Fruit fly (Drosophila melanogaster) whole organism, embryonic: Measurements from ENCODE around the gene CG33158.

Experiments
- Bteb2 ChIP-seq: fragments of 200-800 bp; sonication (Bioruptor generic); optimal IDR thresholded peaks from 2 replicates; lab custom pipeline; 2016; ENCODE audit warnings: missing biosample characterization, missing genetic modification characterization
- CG10959 ChIP-seq: fragments of 200-800 bp; sonication (Bioruptor generic); IDR thresholded peaks from 2 replicates; pipeline ENCODE4 v1.3.6; 2022; ENCODE audit warnings: missing biosample characterization, missing genetic modification characterization
- CG12744 ChIP-seq: fragments of 200-800 bp; sonication (Bioruptor generic); optimal IDR thresholded peaks from 2 replicates; lab custom pipeline; 2016; ENCODE audit warnings: missing biosample characterization, missing genetic modification characterization
- CG12942 ChIP-seq: fragments of 200-800 bp; sonication (Bioruptor generic); optimal IDR thresholded peaks from 3 replicates; lab custom pipeline; 2016; ENCODE audit warnings: missing biosample characterization, missing genetic modification characterization
- CG14441 ChIP-seq: fragments of 200-800 bp; sonication (Bioruptor generic); IDR thresholded peaks from 2 replicates; pipeline ENCODE4 v1.3.6; 2022; ENCODE audit warnings: missing biosample characterization, missing genetic modification characterization
- CG1529 ChIP-seq: fragments of 200-800 bp; sonication (Bioruptor generic); optimal IDR thresholded peaks from 3 replicates; lab custom pipeline; 2018; ENCODE audit warnings: missing biosample characterization, missing genetic modification characterization
- CG18764 ChIP-seq: fragments of 200-800 bp; sonication (Bioruptor generic); optimal IDR thresholded peaks from 3 replicates; lab custom pipeline; 2016; ENCODE audit warnings: missing biosample characterization, missing genetic modification characterization
- CG34224 ChIP-seq: fragments of 200-800 bp; sonication (Bioruptor generic); IDR thresholded peaks from 3 replicates; pipeline ENCODE4 v1.3.6; 2022; ENCODE audit warnings: missing biosample characterization, missing genetic modification characterization; ENCODE audit not compliant: partially characterized antibody
- CG4707 ChIP-seq: fragments of 200-800 bp; sonication (Bioruptor generic); optimal IDR thresholded peaks from 2 replicates; lab custom pipeline; 2018; ENCODE audit warnings: missing biosample characterization, mild to moderate bottlenecking, missing genetic modification characterization, moderate library complexity
- CG7786 ChIP-seq: fragments of 200-800 bp; sonication (Bioruptor generic); optimal IDR thresholded peaks from 2 replicates; lab custom pipeline; 2016; ENCODE audit warnings: missing biosample characterization, missing genetic modification characterization
- CG8388 ChIP-seq: fragments of 200-800 bp; sonication (Bioruptor generic); optimal IDR thresholded peaks from 2 replicates; lab custom pipeline; 2019; ENCODE audit warnings: missing biosample characterization, mild to moderate bottlenecking, missing genetic modification characterization, moderate library complexity
- CG8478 ChIP-seq: fragments of >200 bp; optimal IDR thresholded peaks from 2 replicates; lab custom pipeline; 2018
- CG9817 ChIP-seq: fragments of 200-800 bp; sonication (Bioruptor generic); optimal IDR thresholded peaks from 2 replicates; lab custom pipeline; 2018; ENCODE audit warnings: missing biosample characterization, mild to moderate bottlenecking, missing genetic modification characterization, moderate library complexity
- CrebB ChIP-seq: fragments of 200-800 bp; sonication (Bioruptor generic); optimal IDR thresholded peaks from 3 replicates; lab custom pipeline; 2018; ENCODE audit warnings: missing biosample characterization, mild to moderate bottlenecking, missing genetic modification characterization
- D19A ChIP-seq: fragments of 200-800 bp; optimal IDR thresholded peaks from 3 replicates; lab custom pipeline; 2019; ENCODE audit warnings: missing biosample characterization, mild to moderate bottlenecking, missing genetic modification characterization, moderate library complexity
- Dll ChIP-seq: fragments of 200-800 bp; sonication (Bioruptor generic); IDR thresholded peaks from 4 replicates; pipeline ENCODE4 v1.3.6; 2022; ENCODE audit warnings: missing biosample characterization, missing genetic modification characterization; ENCODE audit not compliant: partially characterized antibody
- H2.0 ChIP-seq: fragments of 200-800 bp; sonication (Bioruptor generic); IDR thresholded peaks from 2 replicates; pipeline ENCODE4 v1.3.6; 2022; ENCODE audit warnings: missing biosample characterization, missing genetic modification characterization
- HLH54F ChIP-seq: fragments of 200-800 bp; sonication (Bioruptor generic); optimal IDR thresholded peaks from 3 replicates; lab custom pipeline; 2016; ENCODE audit warnings: missing biosample characterization, missing genetic modification characterization
- NC2β ChIP-seq: fragments of 200-800 bp; sonication (Bioruptor generic); optimal IDR thresholded peaks from 2 replicates; lab custom pipeline; 2016; ENCODE audit warnings: missing biosample characterization, missing genetic modification characterization
- NFAT ChIP-seq: fragments of 200-800 bp; sonication (Bioruptor generic); IDR thresholded peaks from 2 replicates; pipeline ENCODE4 v1.3.6; 2022; ENCODE audit warnings: missing biosample characterization, missing genetic modification characterization
- Pdp1 ChIP-seq, 2 experiments: fragments of 200-800 bp; sonication (Bioruptor generic); optimal IDR thresholded peaks; 3 replicates each; lab custom pipeline; 2016; ENCODE audit warnings: missing biosample characterization in 2 of 2, missing genetic modification characterization in 2 of 2, mild to moderate bottlenecking in 1 of 2, moderate library complexity in 1 of 2
- Ravus ChIP-seq: fragments of 200-800 bp; sonication (Bioruptor generic); IDR thresholded peaks from 2 replicates; pipeline ENCODE4 v1.3.6; 2022; ENCODE audit warnings: missing biosample characterization, missing genetic modification characterization
- Sox100B ChIP-seq: fragments of 200-800 bp; sonication (Bioruptor generic); optimal IDR thresholded peaks from 3 replicates; lab custom pipeline; 2018; ENCODE audit warnings: missing biosample characterization, mild to moderate bottlenecking, missing genetic modification characterization
- Sry-β ChIP-seq: fragments of 200-800 bp; sonication (Bioruptor generic); optimal IDR thresholded peaks from 2 replicates; lab custom pipeline; 2018; ENCODE audit warnings: missing biosample characterization, mild to moderate bottlenecking, missing genetic modification characterization, moderate library complexity
- Trl ChIP-seq, 3 experiments: fragments of >200 bp in 2 of 3; fragments of 200-800 bp in 1 of 3; sonication (Bioruptor generic) in 1 of 3; optimal IDR thresholded peaks; 2 replicates in 1 of 3; 3 replicates in 2 of 3; lab custom pipeline; 2016 to 2017; ENCODE audit warnings: missing biosample characterization in 1 of 3, missing genetic modification characterization in 1 of 3
- Usf ChIP-seq: fragments of 200-800 bp; sonication (Bioruptor generic); optimal IDR thresholded peaks from 2 replicates; lab custom pipeline; 2017; ENCODE audit warnings: missing genotype, missing biosample characterization, missing genetic modification characterization
- YL-1 ChIP-seq: fragments of 200-800 bp; sonication (Bioruptor generic); optimal IDR thresholded peaks from 3 replicates; lab custom pipeline; 2017; ENCODE audit warnings: missing biosample characterization, mild to moderate bottlenecking, missing genetic modification characterization
- ap ChIP-seq: fragments of 200-800 bp; sonication (Bioruptor generic); IDR thresholded peaks from 2 replicates; pipeline ENCODE4 v1.3.6; 2022; ENCODE audit warnings: missing biosample characterization, missing genetic modification characterization
- cg ChIP-seq: fragments of 200-800 bp; sonication (Bioruptor generic); optimal IDR thresholded peaks from 3 replicates; lab custom pipeline; 2019; ENCODE audit warnings: missing biosample characterization, mild to moderate bottlenecking, missing genetic modification characterization, moderate library complexity
- chif ChIP-seq, 2 experiments: fragments of 200-800 bp; sonication (Bioruptor generic); optimal IDR thresholded peaks; 3 replicates each; lab custom pipeline; 2016; ENCODE audit warnings: missing biosample characterization in 2 of 2, missing genetic modification characterization in 2 of 2
- croc ChIP-seq: fragments of 200-800 bp; sonication (Bioruptor generic); conservative IDR thresholded peaks from 3 replicates; pipeline ENCODE4 v1.3.6; 2022; ENCODE audit warnings: missing biosample characterization, missing genetic modification characterization
- en ChIP-seq: fragments of 200-800 bp; sonication (Bioruptor generic); optimal IDR thresholded peaks from 2 replicates; lab custom pipeline; 2016; ENCODE audit warnings: missing biosample characterization, missing genetic modification characterization
- eve ChIP-seq, 2 experiments: fragments of >200 bp; optimal IDR thresholded peaks; 2 replicates each; lab custom pipeline; 2017; ENCODE audit warnings: missing biosample characterization in 2 of 2, missing genetic modification characterization in 2 of 2
- fd102C ChIP-seq: fragments of 200-800 bp; sonication (Bioruptor generic); optimal IDR thresholded peaks from 2 replicates; lab custom pipeline; 2018; ENCODE audit warnings: missing biosample characterization, mild to moderate bottlenecking, missing genetic modification characterization, moderate library complexity
- fd96Cb ChIP-seq: fragments of 200-800 bp; sonication (Bioruptor generic); optimal IDR thresholded peaks from 2 replicates; lab custom pipeline; 2018; ENCODE audit warnings: missing biosample characterization, mild to moderate bottlenecking, missing genetic modification characterization, moderate library complexity
- grn ChIP-seq: fragments of 200-800 bp; sonication (Bioruptor generic); optimal IDR thresholded peaks from 3 replicates; lab custom pipeline; 2017; ENCODE audit warnings: missing biosample characterization, missing genetic modification characterization
- hkb ChIP-seq, 2 experiments: fragments of 200-800 bp in 1 of 2; fragments of >200 bp in 1 of 2; sonication (Bioruptor generic) in 1 of 2; IDR thresholded peaks in 1 of 2; optimal IDR thresholded peaks in 1 of 2; 2 replicates each; pipeline versions ENCODE4 v1.3.6 to Lab custom; 2017 to 2022; ENCODE audit warnings: missing biosample characterization in 1 of 2, missing genetic modification characterization in 1 of 2
- kah ChIP-seq: fragments of 200-800 bp; sonication (Bioruptor generic); optimal IDR thresholded peaks from 2 replicates; lab custom pipeline; 2018; ENCODE audit warnings: missing biosample characterization, mild to moderate bottlenecking, missing genetic modification characterization
- lov ChIP-seq, 2 experiments: fragments of 200-800 bp in 1 of 2; fragments of >200 bp in 1 of 2; sonication (Bioruptor generic) in 1 of 2; IDR thresholded peaks in 1 of 2; optimal IDR thresholded peaks in 1 of 2; 2 replicates in 1 of 2; 3 replicates in 1 of 2; pipeline versions ENCODE4 v1.3.6 to Lab custom; 2017 to 2022; ENCODE audit warnings: missing biosample characterization in 1 of 2, missing genetic modification characterization in 1 of 2
- mirr ChIP-seq: fragments of 200-800 bp; sonication (Bioruptor generic); optimal IDR thresholded peaks from 3 replicates; lab custom pipeline; 2018; ENCODE audit warnings: missing biosample characterization, mild to moderate bottlenecking, missing genetic modification characterization
- nerfin-1 ChIP-seq: fragments of 200-800 bp; sonication (Bioruptor generic); optimal IDR thresholded peaks from 3 replicates; lab custom pipeline; 2019; ENCODE audit warnings: missing biosample characterization, mild to moderate bottlenecking, missing genetic modification characterization, moderate library complexity
- nom ChIP-seq: fragments of 200-800 bp; sonication (Bioruptor generic); optimal IDR thresholded peaks from 2 replicates; lab custom pipeline; 2017; ENCODE audit warnings: missing biosample characterization, missing genetic modification characterization, mild to moderate bottlenecking, moderate library complexity, missing genetic modification reagents
- ro ChIP-seq: fragments of 200-800 bp; sonication (Bioruptor generic); IDR thresholded peaks from 2 replicates; pipeline ENCODE4 v1.3.6; 2022; ENCODE audit warnings: missing biosample characterization, missing genetic modification characterization
- run ChIP-seq: fragments of 200-800 bp; sonication (Bioruptor generic); optimal IDR thresholded peaks from 3 replicates; lab custom pipeline; 2018; ENCODE audit warnings: missing biosample characterization, mild to moderate bottlenecking, missing genetic modification characterization
- salm ChIP-seq: fragments of 200-800 bp; sonication (Bioruptor generic); optimal IDR thresholded peaks from 2 replicates; lab custom pipeline; 2018; ENCODE audit warnings: missing biosample characterization, mild to moderate bottlenecking, missing genetic modification characterization
- sens ChIP-seq: fragments of 200-800 bp; sonication (Bioruptor generic); peaks from one replicate; lab custom pipeline; 2016; ENCODE audit warnings: missing biosample characterization, missing genetic modification characterization
- ssp ChIP-seq: fragments of 200-800 bp; sonication (Bioruptor generic); IDR thresholded peaks from 2 replicates; pipeline ENCODE4 v1.3.6; 2022; ENCODE audit warnings: missing biosample characterization, missing genetic modification characterization
- unpg ChIP-seq: fragments of 200-800 bp; sonication (Bioruptor generic); optimal IDR thresholded peaks from 3 replicates; lab custom pipeline; 2018; ENCODE audit warnings: missing biosample characterization, mild to moderate bottlenecking, missing genetic modification characterization, moderate library complexity
- zfh1 ChIP-seq: fragments of 200-800 bp; sonication (Bioruptor generic); IDR thresholded peaks from 3 replicates; pipeline ENCODE4 v1.3.6; 2022; ENCODE audit warnings: missing biosample characterization, missing genetic modification characterization

The CG33158 gene

DNA sequence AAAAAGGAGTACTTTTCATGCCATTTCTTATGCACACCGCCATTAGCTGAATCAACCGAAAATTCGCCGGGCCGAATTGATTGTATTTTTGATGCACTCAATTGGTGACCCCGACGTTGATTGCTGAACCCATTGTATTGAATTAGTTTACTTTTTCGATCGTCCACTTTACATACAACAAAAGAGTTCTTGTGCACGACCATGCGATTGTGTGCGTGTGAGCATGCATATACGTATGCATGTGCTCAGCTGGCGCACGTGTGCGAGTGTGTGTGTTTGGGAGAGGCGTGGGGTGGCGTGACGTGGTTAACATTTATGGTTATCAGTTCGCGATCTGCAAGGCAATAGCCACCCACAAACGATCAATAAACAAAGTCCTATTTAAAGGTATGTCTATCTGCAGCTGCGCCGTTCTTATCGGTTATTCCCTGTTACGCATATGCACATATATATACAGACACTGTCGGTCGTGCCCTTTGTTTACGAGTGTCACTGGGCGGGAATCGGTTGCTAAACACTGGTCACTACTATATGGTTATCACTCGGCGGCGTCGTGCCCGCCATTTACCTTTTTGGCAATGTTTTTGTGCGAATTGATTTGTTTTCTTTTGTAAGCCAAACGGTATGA is 34.0 kb upstream of the CG33158 start (continued):
- TF ChIP-seq CG34224 (GFP tag; lab: Robert Waterston, UW) (no peak), CG1529 (GFP tag; lab: Kevin White, UChicago) (no peak), nom (GFP tag; lab: Kevin White, UChicago) (peak; percentile 74), CrebB (tag; lab: Kevin White, UChicago) (peak; percentile 16), CG10959 (GFP tag; lab: Robert Waterston, UW) (no peak), sens (GFP tag; lab: Kevin White, UChicago) (peak; percentile 43), fd102C (GFP tag; lab: Kevin White, UChicago) (no peak), HLH54F (GFP tag; lab: Kevin White, UChicago) (no peak), YL-1 (peak; percentile 63), ssp (GFP tag; lab: Robert Waterston, UW) (no peak), Ravus (GFP tag; lab: Robert Waterston, UW) (no peak), CG8388 (GFP tag; lab: Kevin White, UChicago) (no peak), lov (optimal IDR thresholded peaks at IDR 0.05; lab: Kevin White, UChicago) (no peak), lov (GFP tag; IDR thresholded peaks at IDR 0.05; lab: Robert Waterston, UW) (0 out of 3 replicates have a peak, but pooled peaks have one; percentile 52), Trl (optimal IDR thresholded peaks at IDR 0.05; lab: Kevin White, UChicago) (peak in 1 of 2 experiments; percentile 2), Trl (GFP tag; optimal IDR thresholded peaks at IDR 0.05; lab: Kevin White, UChicago) (no peak), ro (no peak), CG4707 (no peak), H2.0 (GFP tag; lab: Robert Waterston, UW) (no peak), CG9817 (tag; lab: Kevin White, UChicago) (no peak), NC2β (GFP tag; lab: Kevin White, UChicago) (no peak), CG18764 (GFP tag; lab: Kevin White, UChicago) (no peak), ap (no peak), CG12942 (GFP tag; lab: Kevin White, UChicago) (no peak), eve (GFP tag; optimal IDR thresholded peaks at IDR 0.05; lab: Kevin White, UChicago) (no peak), CG8478 (peak; percentile 23), Pdp1 (GFP tag; optimal IDR thresholded peaks at IDR 0.05; lab: Kevin White, UChicago) (peak in 1 of 2 experiments; percentile 35), Sox100B (no peak), fd96Cb (tag; lab: Kevin White, UChicago) (no peak), D19A (tag; lab: Kevin White, UChicago) (no peak), cg (GFP tag; lab: Kevin White, UChicago) (peak; percentile 97), CG12744 (GFP tag; lab: Kevin White, UChicago) (no peak), Sry-β (no peak), croc (no peak), Usf (GFP tag; lab: Kevin White, UChicago) (no peak), chif (GFP tag; optimal IDR thresholded peaks at IDR 0.05; lab: Kevin White, UChicago) (no peak), kah (GFP tag; lab: Kevin White, UChicago) (no peak), CG7786 (no peak), run (tag; lab: Kevin White, UChicago) (no peak), nerfin-1 (tag; lab: Kevin White, UChicago) (peak; percentile 17), zfh1 (GFP tag; lab: Robert Waterston, UW) (no peak), Dll (GFP tag; lab: Robert Waterston, UW) (0 out of 4 replicates have a peak, but pooled peaks have one; percentile 34), en (GFP tag; lab: Kevin White, UChicago) (no peak), mirr (GFP tag; lab: Kevin White, UChicago) (peak; percentile 37), salm (tag; lab: Kevin White, UChicago) (no peak), unpg (no peak), NFAT (GFP tag; lab: Robert Waterston, UW) (no peak), Bteb2 (GFP tag; lab: Kevin White, UChicago) (no peak), hkb (optimal IDR thresholded peaks at IDR 0.05; lab: Kevin White, UChicago) (no peak), hkb (GFP tag; IDR thresholded peaks at IDR 0.05; lab: Robert Waterston, UW) (no peak), CG14441 (no peak), grn (GFP tag; lab: Kevin White, UChicago) (peak; percentile 87)
